Fruit fly (Drosophila melanogaster): Measurements from ENCODE around the gene omd.
A peak's percentile ranks its signal among the peaks of the same experiment; 100 is the strongest.

The omd gene

DNA sequence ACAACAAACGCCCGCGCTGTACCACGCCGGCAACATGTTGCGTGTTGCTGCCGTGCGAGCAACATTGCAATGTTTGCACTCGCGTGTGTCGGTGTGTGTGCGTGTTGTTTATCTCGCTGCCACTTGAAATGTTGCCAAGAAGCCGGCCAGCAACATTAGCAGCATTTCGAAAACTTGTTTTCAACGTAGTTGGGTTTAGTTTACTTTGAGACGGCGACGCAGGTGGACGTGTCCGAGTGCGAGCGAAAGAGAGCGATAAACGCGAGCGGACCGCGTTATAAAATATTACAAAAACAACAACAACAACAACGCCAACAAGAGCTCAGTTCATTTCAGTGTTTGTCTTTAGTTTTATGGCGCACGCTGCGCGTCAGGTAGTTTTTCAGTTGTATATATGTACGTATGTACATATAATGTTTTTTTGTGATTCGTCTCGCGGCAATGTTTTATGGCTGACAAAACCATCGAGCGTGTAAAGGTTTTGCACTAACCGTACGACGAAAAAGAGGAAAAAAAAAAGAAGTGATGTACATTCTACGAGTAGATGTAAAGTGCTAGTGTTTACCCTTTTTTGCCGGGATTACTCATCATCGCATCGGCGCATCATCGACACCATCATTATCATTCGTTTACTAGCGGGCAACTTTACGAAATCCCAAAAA is 28.1 kb upstream of the omd start, which contains the start of gene kmr (continued):
- TF ChIP-seq Hr38 (GFP tag; optimal IDR thresholded peaks at IDR 0.05) (no peak), Hr39 (GFP tag; optimal IDR thresholded peaks at IDR 0.05) (no peak), Blimp-1 (GFP tag; optimal IDR thresholded peaks at IDR 0.05) (no peak), Hr4 (GFP tag; optimal IDR thresholded peaks at IDR 0.05) (no peak), CG16779 (tag; optimal IDR thresholded peaks at IDR 0.05) (no peak), Met (GFP tag; optimal IDR thresholded peaks at IDR 0.05) (no peak), CG32006 (GFP tag; optimal IDR thresholded peaks at IDR 0.05) (no peak), dac (GFP tag; optimal IDR thresholded peaks at IDR 0.05) (no peak), fd85E (GFP tag; optimal IDR thresholded peaks at IDR 0.05) (no peak), acj6 (GFP tag; optimal IDR thresholded peaks at IDR 0.05) (peak; percentile 5), spab (GFP tag; optimal IDR thresholded peaks at IDR 0.05) (no peak), lz (GFP tag; optimal IDR thresholded peaks at IDR 0.05) (no peak), CG8632 (GFP tag; optimal IDR thresholded peaks at IDR 0.05) (no peak), OdsH (GFP tag; optimal IDR thresholded peaks at IDR 0.05) (no peak), CG6276 (GFP tag; optimal IDR thresholded peaks at IDR 0.05) (peak; percentile 23), Smox (GFP tag; optimal IDR thresholded peaks at IDR 0.05) (no peak), CG11902 (GFP tag; optimal IDR thresholded peaks at IDR 0.05) (no peak), CG10631 (GFP tag; optimal IDR thresholded peaks at IDR 0.05) (no peak), dsx (GFP tag; optimal IDR thresholded peaks at IDR 0.05; ENCODE audit: poor library complexity, severe bottlenecking) (peak; percentile 58), CG6163 (GFP tag; IDR thresholded peaks at IDR 0.05) (peak; percentile 57; the same call in 2 of the 3 replicates), CG15336 (GFP tag; IDR thresholded peaks at IDR 0.05) (peak; percentile 16; the same call in 1 of the 2 replicates), CG4318 (GFP tag; optimal IDR thresholded peaks at IDR 0.05) (no peak), salr (GFP tag; optimal IDR thresholded peaks at IDR 0.05) (no peak), ss (GFP tag; optimal IDR thresholded peaks at IDR 0.05) (peak; percentile 33 to 47), Ets96B (tag; optimal IDR thresholded peaks at IDR 0.05) (no peak), Sox15 (GFP tag; optimal IDR thresholded peaks at IDR 0.05) (no peak), Eip75B (GFP tag; optimal IDR thresholded peaks at IDR 0.05) (peak; percentile 46), CG31627 (GFP tag; optimal IDR thresholded peaks at IDR 0.05) (no peak), net (GFP tag; optimal IDR thresholded peaks at IDR 0.05) (peak; percentile 48), fd59A (GFP tag; optimal IDR thresholded peaks at IDR 0.05) (no peak), CG6854 (GFP tag; optimal IDR thresholded peaks at IDR 0.05) (no peak)

DNA sequence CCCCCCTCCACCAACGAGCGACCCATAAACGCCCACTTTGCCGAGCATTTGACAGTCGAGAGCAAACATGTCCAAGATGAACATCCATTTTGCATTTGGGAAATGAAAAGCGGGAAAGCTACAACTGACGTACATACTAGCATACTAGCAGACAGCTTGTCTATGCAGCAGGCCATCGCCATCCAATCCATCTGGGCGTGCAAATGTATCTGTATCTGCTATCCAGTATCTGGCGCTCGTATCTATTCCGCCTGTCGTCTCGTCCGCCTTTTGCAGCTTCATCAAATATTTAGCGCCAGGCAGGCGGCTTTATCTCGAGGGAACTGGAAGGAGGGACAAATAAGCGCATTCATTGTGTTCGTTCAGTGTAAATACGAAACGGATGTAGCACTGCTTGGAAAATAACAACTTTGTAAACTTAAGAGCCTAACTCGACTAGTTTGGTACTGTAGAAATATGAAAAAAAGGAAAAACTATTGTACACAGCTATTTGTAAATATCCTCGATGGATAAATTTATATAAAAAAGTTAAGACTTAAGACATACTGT is 27.0 kb upstream of the omd start:
- TF ChIP-seq CG10631 (GFP tag; optimal IDR thresholded peaks at IDR 0.05) (peak; percentile 8), dac (GFP tag; optimal IDR thresholded peaks at IDR 0.05) (no peak), Hr39 (GFP tag; optimal IDR thresholded peaks at IDR 0.05) (peak; percentile 18), CG6163 (GFP tag; IDR thresholded peaks at IDR 0.05) (peak; percentile 56; the same call in 2 of the 3 replicates), CG11762 (GFP tag; optimal IDR thresholded peaks at IDR 0.05; ENCODE audit: insufficient read depth) (no peak), eg (GFP tag; IDR thresholded peaks at IDR 0.05) (peak; percentile 49; the same call in 1 of the 3 replicates), CG34406 (GFP tag; optimal IDR thresholded peaks at IDR 0.05) (no peak), CG4318 (GFP tag; optimal IDR thresholded peaks at IDR 0.05) (no peak), achi (GFP tag; optimal IDR thresholded peaks at IDR 0.05) (no peak), Lpt (GFP tag; optimal IDR thresholded peaks at IDR 0.05) (no peak), CG6808 (GFP tag; optimal IDR thresholded peaks at IDR 0.05) (peak; percentile 6), fd85E (GFP tag; optimal IDR thresholded peaks at IDR 0.05) (no peak), CG9139 (GFP tag; optimal IDR thresholded peaks at IDR 0.05) (no peak), fkh (GFP tag; optimal IDR thresholded peaks at IDR 0.05) (peak; percentile 56), lz (GFP tag; optimal IDR thresholded peaks at IDR 0.05) (peak; percentile 6), CG11902 (GFP tag; optimal IDR thresholded peaks at IDR 0.05) (no peak), Sox15 (GFP tag; optimal IDR thresholded peaks at IDR 0.05) (no peak), Eip75B (GFP tag; optimal IDR thresholded peaks at IDR 0.05) (no peak), Eip93F (GFP tag; optimal IDR thresholded peaks at IDR 0.05) (no peak), vri (GFP tag; optimal IDR thresholded peaks at IDR 0.05) (no peak), CG3919 (GFP tag; optimal IDR thresholded peaks at IDR 0.05) (peak; percentile 43), Hr38 (GFP tag; optimal IDR thresholded peaks at IDR 0.05) (no peak), CG3032 (tag; optimal IDR thresholded peaks at IDR 0.05) (peak; percentile 1), Met (GFP tag; optimal IDR thresholded peaks at IDR 0.05) (peak; percentile 6), pdm3 (GFP tag; optimal IDR thresholded peaks at IDR 0.05) (no peak), CG8632 (GFP tag; optimal IDR thresholded peaks at IDR 0.05) (no peak), Eip78C (GFP tag) (peak; percentile 70), OdsH (GFP tag; optimal IDR thresholded peaks at IDR 0.05) (no peak), topi (GFP tag; optimal IDR thresholded peaks at IDR 0.05) (no peak), acj6 (GFP tag; optimal IDR thresholded peaks at IDR 0.05) (no peak), CG32006 (GFP tag; optimal IDR thresholded peaks at IDR 0.05) (no peak), Sox102F (GFP tag; optimal IDR thresholded peaks at IDR 0.05) (no peak)

Data from whole organism, prepupa.